Worm (Caenorhabditis elegans) whole organism, mixed stage, embryonic: ENCODE measurements around the gene nlp-33.

ENCODE experiments used
- M03D4.4 ChIP-seq: sonication (generic microtip); optimal IDR thresholded peaks from 2 replicates; lab custom pipeline; 2017; ENCODE audit warnings: mild to moderate bottlenecking, missing genetic modification characterization, missing compliant biosample characterization
- blmp-1 ChIP-seq: fragments of 150-350 bp; optimal IDR thresholded peaks from 2 replicates; lab custom pipeline; 2014; ENCODE audit warnings: missing biosample characterization, missing genetic modification characterization
- ceh-39 ChIP-seq: fragments of 150-350 bp; optimal IDR thresholded peaks from 2 replicates; lab custom pipeline; 2014; ENCODE audit warnings: missing biosample characterization, missing genetic modification characterization
- ceh-43 ChIP-seq: fragments of 200-800 bp; sonication (Bioruptor generic); optimal IDR thresholded peaks from 2 replicates; lab custom pipeline; 2018; ENCODE audit warnings: mild to moderate bottlenecking, missing genetic modification characterization, moderate library complexity, missing compliant biosample characterization
- ceh-83 ChIP-seq: fragments of 200-800 bp; sonication (Bioruptor generic); optimal IDR thresholded peaks from 2 replicates; lab custom pipeline; 2018; ENCODE audit warnings: mild to moderate bottlenecking, missing genetic modification characterization, missing compliant biosample characterization
- drap-1 ChIP-seq: fragments of 200-800 bp; sonication (Bioruptor generic); optimal IDR thresholded peaks from 3 replicates; lab custom pipeline; 2018; ENCODE audit warnings: mild to moderate bottlenecking, missing genetic modification characterization, missing compliant biosample characterization
- elt-1 ChIP-seq: sonication (generic microtip); optimal IDR thresholded peaks from 2 replicates; lab custom pipeline; 2017; ENCODE audit warnings: missing genetic modification characterization, mild to moderate bottlenecking, missing compliant biosample characterization, antibody characterized with exemption, moderate library complexity, borderline replicate concordance; ENCODE audit not compliant: insufficient read depth
- elt-3 ChIP-seq: fragments of 150-350 bp; optimal IDR thresholded peaks from 2 replicates; lab custom pipeline; 2014; ENCODE audit warnings: missing biosample characterization, missing genetic modification characterization
- flh-1 ChIP-seq: fragments of 200-800 bp; sonication (Bioruptor generic); optimal IDR thresholded peaks from 2 replicates; lab custom pipeline; 2018; ENCODE audit warnings: mild to moderate bottlenecking, missing genetic modification characterization, moderate library complexity, missing compliant biosample characterization
- ham-2 ChIP-seq: fragments of 200-800 bp; sonication (Bioruptor generic); optimal IDR thresholded peaks from 2 replicates; lab custom pipeline; 2018; ENCODE audit warnings: mild to moderate bottlenecking, missing genetic modification characterization, missing compliant biosample characterization
- hlh-1 ChIP-seq: fragments of 150-350 bp; optimal IDR thresholded peaks from 2 replicates; lab custom pipeline; 2014; ENCODE audit warnings: missing biosample characterization, missing genetic modification reagents, missing genetic modification characterization
- lsy-2 ChIP-seq: fragments of 150-350 bp; optimal IDR thresholded peaks from 2 replicates; lab custom pipeline; 2014; ENCODE audit warnings: missing biosample characterization, missing genetic modification characterization
- mab-5 ChIP-seq: fragments of 150-350 bp; optimal IDR thresholded peaks from 2 replicates; lab custom pipeline; 2014; ENCODE audit warnings: missing biosample characterization, missing genetic modification characterization
- mep-1 ChIP-seq: fragments of 150-350 bp; optimal IDR thresholded peaks from 2 replicates; lab custom pipeline; 2017; ENCODE audit warnings: missing biosample characterization, missing genetic modification reagents, missing genetic modification characterization, inconsistent platforms
- nhr-237 ChIP-seq: fragments of 150-350 bp; optimal IDR thresholded peaks from 2 replicates; lab custom pipeline; 2014; ENCODE audit warnings: missing biosample characterization, missing genetic modification characterization
- nhr-28 ChIP-seq: fragments of 150-350 bp; optimal IDR thresholded peaks from 2 replicates; lab custom pipeline; 2014; ENCODE audit warnings: missing biosample characterization, missing genetic modification characterization
- nhr-76 ChIP-seq: sonication (generic microtip); optimal IDR thresholded peaks from 2 replicates; lab custom pipeline; 2017; ENCODE audit warnings: missing biosample characterization, missing genetic modification characterization
- sem-2 ChIP-seq: fragments of 200-800 bp; sonication (Bioruptor generic); optimal IDR thresholded peaks from 2 replicates; lab custom pipeline; 2018; ENCODE audit warnings: mild to moderate bottlenecking, missing genetic modification characterization, missing compliant biosample characterization
- snpc-4 ChIP-seq: fragments of 150-350 bp; optimal IDR thresholded peaks from 2 replicates; lab custom pipeline; 2014; ENCODE audit warnings: missing biosample characterization, missing genetic modification characterization
- sptf-1 ChIP-seq: sonication (generic microtip); optimal IDR thresholded peaks from 2 replicates; lab custom pipeline; 2017; ENCODE audit warnings: mild to moderate bottlenecking, missing genetic modification characterization, moderate library complexity, missing compliant biosample characterization
- tbx-8 ChIP-seq: fragments of 200-800 bp; sonication (Bioruptor generic); optimal IDR thresholded peaks from 2 replicates; lab custom pipeline; 2018; ENCODE audit warnings: mild to moderate bottlenecking, missing genetic modification characterization, moderate library complexity, missing compliant biosample characterization
- unc-120 ChIP-seq: sonication (generic microtip); optimal IDR thresholded peaks from 2 replicates; lab custom pipeline; 2017; ENCODE audit warnings: missing genetic modification characterization, missing compliant biosample characterization; ENCODE audit not compliant: poor library complexity, severe bottlenecking
- unc-39 ChIP-seq: fragments of 150-350 bp; optimal IDR thresholded peaks from 2 replicates; lab custom pipeline; 2014; ENCODE audit warnings: missing biosample characterization, missing genetic modification characterization
- unc-62 ChIP-seq: fragments of 150-350 bp; optimal IDR thresholded peaks from 2 replicates; lab custom pipeline; 2014; ENCODE audit warnings: missing biosample characterization, missing genetic modification reagents, missing genetic modification characterization
- ztf-11 ChIP-seq: fragments of 150-350 bp; optimal IDR thresholded peaks from 2 replicates; lab custom pipeline; 2014; ENCODE audit warnings: missing biosample characterization, missing genetic modification characterization

The nlp-33 gene

DNA sequence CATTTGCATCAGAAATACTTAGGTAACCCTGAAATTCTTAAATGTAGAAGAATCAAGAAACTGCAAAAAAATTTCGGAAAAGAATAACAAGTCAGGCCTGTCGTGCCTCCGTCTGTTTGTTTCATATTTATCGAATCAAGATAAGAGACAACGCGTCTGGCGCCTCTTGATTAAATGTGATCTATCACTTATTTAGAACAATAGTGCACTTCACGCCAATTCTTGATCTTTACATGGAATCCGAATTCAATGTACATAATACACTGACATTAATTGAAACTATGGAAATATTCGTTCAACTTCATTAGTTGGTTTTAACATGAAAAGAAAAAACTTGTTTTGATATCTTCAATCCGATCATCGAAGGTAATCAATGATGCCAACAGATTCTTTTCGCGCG, 24.7 kb upstream of the nlp-33 start, which contains the start of gene mboa-2:
TSS of gene mboa-2 (minus strand) at position 28 of the 400 bp plus-strand sequence.
- TF ChIP-seq elt-3 (tag; lab: Kevin White, UChicago) (no peak), M03D4.4 (tag; lab: Kevin White, UChicago) (no peak), flh-1 (GFP tag; lab: Kevin White, UChicago) (no peak), hlh-1 (no peak), mep-1 (tag; lab: Kevin White, UChicago) (no peak), ham-2 (GFP tag; lab: Kevin White, UChicago) (no peak), ztf-11 (tag; lab: Kevin White, UChicago) (no peak), unc-39 (tag; lab: Kevin White, UChicago) (no peak)

DNA sequence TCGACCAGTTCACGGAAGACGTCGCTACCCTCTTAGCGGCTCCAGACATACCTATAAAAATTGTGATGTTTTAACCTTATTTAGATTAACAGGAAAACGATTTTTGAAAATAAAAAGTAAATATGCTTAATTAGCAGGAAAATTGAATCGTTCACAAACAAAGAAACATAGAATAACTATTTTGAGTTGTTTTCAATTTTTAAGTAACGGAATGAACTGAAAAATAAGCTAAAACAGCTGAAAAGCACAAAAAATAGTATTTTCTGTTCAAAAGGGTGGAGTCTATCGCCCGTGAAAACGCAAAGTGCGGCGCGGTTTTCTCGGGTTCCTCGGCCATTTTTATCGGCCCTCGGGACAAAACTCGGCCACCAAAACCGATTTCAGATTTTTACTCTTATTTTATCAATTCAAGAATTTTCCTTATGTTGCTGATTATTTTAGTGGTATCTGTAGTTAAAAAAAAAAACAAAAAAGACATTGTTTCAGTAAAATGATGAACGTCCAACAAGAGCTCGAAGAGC, 23.3 kb upstream of the nlp-33 start, which contains the start of the genes atp-5 and lmtr-3:
TSS of gene atp-5 (minus strand) at position 51 of the 521 bp plus-strand sequence.
TSS of gene lmtr-3 (plus strand) at position 370 of the 521 bp plus-strand sequence.
- peak; percentile 48 for TF ChIP-seq mep-1 (tag; lab: Kevin White, UChicago)
- no peak for TF ChIP-seq elt-3 (tag; lab: Kevin White, UChicago)
- no peak for TF ChIP-seq unc-62 (GFP tag; lab: Kevin White, UChicago)
- peak; percentile 8 for TF ChIP-seq hlh-1
- TF ChIP-seq drap-1 (GFP tag; lab: Kevin White, UChicago): no peak
- TF ChIP-seq mab-5 (tag; lab: Kevin White, UChicago): no peak
- TF ChIP-seq sptf-1 (tag; lab: Kevin White, UChicago): peak; percentile 12
- peak; percentile 15 for TF ChIP-seq ceh-39
- TF ChIP-seq ztf-11 (tag; lab: Kevin White, UChicago): no peak
- no peak for TF ChIP-seq nhr-76
- no peak for TF ChIP-seq tbx-8 (GFP tag; lab: Kevin White, UChicago)
- peak; percentile 33 for TF ChIP-seq lsy-2 (tag; lab: Kevin White, UChicago)
- no peak for TF ChIP-seq sem-2 (GFP tag; lab: Kevin White, UChicago)
- no peak for TF ChIP-seq nhr-28

DNA sequence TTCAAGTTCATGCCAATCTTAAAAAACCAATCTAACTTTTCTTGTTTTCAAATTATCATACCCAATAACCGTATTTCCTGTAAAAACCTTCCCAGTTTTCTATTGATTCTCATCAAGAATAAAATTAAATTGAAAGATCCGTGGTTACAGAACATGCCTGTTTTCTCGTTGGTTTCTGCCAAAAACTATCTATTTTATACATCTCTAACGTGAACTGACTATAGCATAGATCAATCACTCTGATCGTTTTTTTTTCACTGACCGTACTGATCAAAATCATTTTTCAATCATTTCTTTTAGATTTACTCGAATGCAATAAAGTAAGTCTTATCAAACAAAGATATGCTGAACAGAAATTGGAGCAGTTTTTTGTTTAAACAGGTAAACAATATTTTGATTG, 22.2 kb upstream of the nlp-33 start, which contains the start of gene C06H2.2:
TSS of gene C06H2.2 (plus strand) at position 301 of the 400 bp plus-strand sequence.
- no peak for TF ChIP-seq elt-3 (tag; lab: Kevin White, UChicago)
- TF ChIP-seq unc-39 (tag; lab: Kevin White, UChicago): no peak
- TF ChIP-seq elt-1 (tag; lab: Kevin White, UChicago): no peak
- TF ChIP-seq nhr-237 (tag; lab: Kevin White, UChicago): no peak

DNA sequence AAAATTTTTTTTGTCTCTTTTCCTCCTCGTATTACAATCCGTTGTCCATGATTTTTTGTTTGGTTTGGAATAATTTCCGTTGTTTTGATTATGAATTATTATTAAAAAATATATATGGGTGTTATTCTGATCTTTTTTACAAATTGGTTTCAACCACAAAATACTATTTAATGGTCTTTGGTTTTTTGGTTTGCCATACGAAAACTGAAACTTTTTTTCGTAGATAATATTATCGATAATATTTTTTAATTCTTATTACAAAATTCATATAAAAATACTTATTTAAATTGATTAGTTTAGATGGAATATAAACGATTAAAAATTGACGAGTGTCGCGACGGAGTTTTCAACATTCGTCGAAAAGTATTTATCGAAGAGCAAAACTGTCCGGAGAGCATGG, 19.9 kb upstream of the nlp-33 start, which contains the start of gene jmjd-5:
TSS of gene jmjd-5 (plus strand) at position 301 of the 400 bp plus-strand sequence.
- TF ChIP-seq blmp-1 (tag; lab: Kevin White, UChicago): no peak

DNA sequence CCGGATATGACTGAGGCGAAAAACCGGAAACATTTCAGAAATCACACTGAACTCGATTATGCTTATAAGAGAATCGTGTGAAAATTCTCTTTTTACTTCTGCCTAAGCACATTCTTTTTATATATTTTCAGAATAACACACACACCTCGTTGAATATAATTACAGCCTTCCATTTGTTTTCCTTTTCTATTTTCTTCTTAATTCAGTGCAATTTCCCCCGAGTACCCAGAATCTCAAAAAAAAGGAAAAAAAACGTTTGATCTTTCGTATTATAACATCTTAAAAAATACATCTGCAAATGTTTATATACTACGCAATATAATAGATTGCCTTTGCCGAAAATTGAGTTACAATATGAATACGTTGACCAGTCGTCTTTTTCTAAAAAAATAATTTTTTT, 15.3 kb upstream of the nlp-33 start:
- TF ChIP-seq snpc-4 (tag; lab: Kevin White, UChicago) (no peak), ceh-83 (GFP tag; lab: Kevin White, UChicago) (no peak)

DNA sequence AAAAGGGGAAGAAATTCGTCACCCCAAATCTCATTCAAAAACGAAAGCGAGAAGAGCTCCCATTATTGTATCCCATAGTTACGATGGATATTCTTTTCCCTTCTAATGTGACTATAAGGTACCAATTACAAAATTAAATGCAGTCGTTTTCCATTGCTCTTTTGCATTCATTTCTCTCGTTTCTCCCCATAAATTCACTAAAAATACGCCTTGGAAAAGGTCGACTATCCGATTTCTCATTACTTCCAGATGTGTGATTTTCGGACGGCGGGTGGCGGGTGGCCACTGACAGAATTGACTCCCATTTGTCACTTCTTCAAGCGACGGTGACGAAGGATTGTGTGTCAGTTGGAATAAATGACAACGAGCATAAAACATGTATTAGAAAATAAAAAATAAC, 13.6 kb upstream of the nlp-33 start:
- TF ChIP-seq unc-39 (tag; lab: Kevin White, UChicago): no peak
- TF ChIP-seq elt-1 (tag; lab: Kevin White, UChicago): no peak
- no peak for TF ChIP-seq flh-1 (GFP tag; lab: Kevin White, UChicago)
- no peak for TF ChIP-seq ceh-39
- TF ChIP-seq sptf-1 (tag; lab: Kevin White, UChicago): no peak
- TF ChIP-seq mep-1 (tag; lab: Kevin White, UChicago): no peak
- no peak for TF ChIP-seq M03D4.4 (tag; lab: Kevin White, UChicago)
- TF ChIP-seq mab-5 (tag; lab: Kevin White, UChicago): no peak
- TF ChIP-seq unc-120: no peak
- TF ChIP-seq ceh-43 (GFP tag; lab: Kevin White, UChicago): no peak
- no peak for TF ChIP-seq nhr-237 (tag; lab: Kevin White, UChicago)
- no peak for TF ChIP-seq sem-2 (GFP tag; lab: Kevin White, UChicago)
- TF ChIP-seq tbx-8 (GFP tag; lab: Kevin White, UChicago): no peak

DNA sequence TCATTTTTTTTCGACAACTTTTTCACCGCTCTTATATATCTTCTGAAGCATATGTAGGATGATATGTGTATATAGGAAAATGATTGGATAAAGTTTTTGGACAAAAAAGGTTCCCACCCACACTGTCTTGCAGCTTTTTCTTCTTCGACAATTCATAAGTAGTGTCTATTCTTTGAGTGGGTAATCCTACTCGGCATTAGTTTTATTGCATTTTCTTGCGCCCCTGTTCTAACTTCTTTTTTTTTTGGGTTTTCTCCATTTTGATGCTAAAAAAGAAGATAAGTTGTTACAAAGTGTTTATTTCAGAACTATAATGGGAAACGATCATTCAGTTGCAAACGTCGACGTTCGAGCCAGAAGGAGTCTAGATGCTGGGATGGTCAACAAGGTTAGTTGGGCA, 12.8 kb upstream of the nlp-33 start, which contains the start of gene glb-3:
TSS of gene glb-3 (plus strand) at position 301 of the 400 bp plus-strand sequence.
- TF ChIP-seq elt-1 (tag; lab: Kevin White, UChicago) (no peak), ztf-11 (tag; lab: Kevin White, UChicago) (no peak)
